Worm (Caenorhabditis elegans) whole organism, mixed stage, embryonic: Measurements from ENCODE around the gene F19B6.1.

Source experiments
- blmp-1 ChIP-seq: fragments of 150-350 bp; optimal IDR thresholded peaks from 2 replicates; lab custom pipeline; 2014; ENCODE audit warnings: missing biosample characterization, missing genetic modification characterization
- elt-1 ChIP-seq: sonication (generic microtip); optimal IDR thresholded peaks from 2 replicates; lab custom pipeline; 2017; ENCODE audit warnings: missing genetic modification characterization, mild to moderate bottlenecking, missing compliant biosample characterization, antibody characterized with exemption, moderate library complexity, borderline replicate concordance; ENCODE audit not compliant: insufficient read depth
- lin-13 ChIP-seq: fragments of 150-350 bp; optimal IDR thresholded peaks from 2 replicates; lab custom pipeline; 2014; ENCODE audit warnings: missing biosample characterization, missing genetic modification characterization
- mep-1 ChIP-seq: fragments of 150-350 bp; optimal IDR thresholded peaks from 2 replicates; lab custom pipeline; 2017; ENCODE audit warnings: missing biosample characterization, missing genetic modification reagents, missing genetic modification characterization, inconsistent platforms
- nhr-12 ChIP-seq: fragments of 150-350 bp; optimal IDR thresholded peaks from 2 replicates; lab custom pipeline; 2014; ENCODE audit warnings: missing biosample characterization, missing genetic modification characterization
- nhr-28 ChIP-seq: fragments of 150-350 bp; optimal IDR thresholded peaks from 2 replicates; lab custom pipeline; 2014; ENCODE audit warnings: missing biosample characterization, missing genetic modification characterization
- nhr-76 ChIP-seq: sonication (generic microtip); optimal IDR thresholded peaks from 2 replicates; lab custom pipeline; 2017; ENCODE audit warnings: missing biosample characterization, missing genetic modification characterization
- pha-4 ChIP-seq: fragments of 150-350 bp; optimal IDR thresholded peaks from 2 replicates; lab custom pipeline; 2018; ENCODE audit warnings: missing biosample characterization, missing genetic modification reagents, missing genetic modification characterization
- sem-2 ChIP-seq: fragments of 200-800 bp; sonication (Bioruptor generic); optimal IDR thresholded peaks from 2 replicates; lab custom pipeline; 2018; ENCODE audit warnings: mild to moderate bottlenecking, missing genetic modification characterization, missing compliant biosample characterization
- snpc-4 ChIP-seq: fragments of 150-350 bp; optimal IDR thresholded peaks from 2 replicates; lab custom pipeline; 2014; ENCODE audit warnings: missing biosample characterization, missing genetic modification characterization
- sptf-1 ChIP-seq: sonication (generic microtip); optimal IDR thresholded peaks from 2 replicates; lab custom pipeline; 2017; ENCODE audit warnings: mild to moderate bottlenecking, missing genetic modification characterization, moderate library complexity, missing compliant biosample characterization
- unc-62 ChIP-seq: fragments of 150-350 bp; optimal IDR thresholded peaks from 2 replicates; lab custom pipeline; 2014; ENCODE audit warnings: missing biosample characterization, missing genetic modification reagents, missing genetic modification characterization
- zip-8 ChIP-seq: fragments of 150-350 bp; optimal IDR thresholded peaks from 2 replicates; lab custom pipeline; 2014; ENCODE audit warnings: missing biosample characterization, missing genetic modification characterization

- TF ChIP-seq pha-4 (no peak), mep-1 (tag; lab: Kevin White, UChicago) (peak; percentile 8), zip-8 (tag; lab: Kevin White, UChicago) (no peak), nhr-28 (no peak), elt-1 (no peak), blmp-1 (tag; lab: Kevin White, UChicago) (no peak), nhr-12 (tag; lab: Kevin White, UChicago) (no peak), sptf-1 (tag; lab: Kevin White, UChicago) (no peak), snpc-4 (tag; lab: Kevin White, UChicago) (no peak), unc-62 (no peak), sem-2 (GFP tag; lab: Kevin White, UChicago) (no peak), lin-13 (tag; lab: Kevin White, UChicago) (no peak), nhr-76 (tag; lab: Kevin White, UChicago) (no peak)
These were observed 5.0 kb downstream of the F19B6.1 start, which contains the start of gene ufd-1 for ce11 chrIV:12330840-12331359.
